Worm (Caenorhabditis elegans): ENCODE data around the gene F40F8.3.

Gene F40F8.3

ce11 chrII:11127364-11127763 lies 1.7 kb upstream of the F40F8.3 start, which contains the start of gene F40F8.1:
F40F8.1 (plus strand) TSS chrII:11127664.
- no peak for TF ChIP-seq ztf-4 (tag; optimal IDR thresholded peaks at IDR 0.05)
- no peak for TF ChIP-seq unc-62 (GFP tag; optimal IDR thresholded peaks at IDR 0.05)
- TF ChIP-seq elt-1 (tag; optimal IDR thresholded peaks at IDR 0.05): no peak
- no peak for TF ChIP-seq mab-5 (tag; optimal IDR thresholded peaks at IDR 0.05)
- TF ChIP-seq fos-1 (tag; optimal IDR thresholded peaks at IDR 0.05): no peak
- no peak for TF ChIP-seq ztf-1 (GFP tag; conservative IDR thresholded peaks at IDR 0.05)
- no peak for TF ChIP-seq ztf-11 (tag; optimal IDR thresholded peaks at IDR 0.05)
- no peak for TF ChIP-seq mbf-1 (tag; optimal IDR thresholded peaks at IDR 0.05)
- TF ChIP-seq lsy-2 (tag; optimal IDR thresholded peaks at IDR 0.05): no peak
- no peak for TF ChIP-seq sem-4 (tag; optimal IDR thresholded peaks at IDR 0.05)
- no peak for TF ChIP-seq unc-39 (tag; optimal IDR thresholded peaks at IDR 0.05)
- no peak for TF ChIP-seq nhr-25 (tag; optimal IDR thresholded peaks at IDR 0.05)
- TF ChIP-seq aly-2 (tag; optimal IDR thresholded peaks at IDR 0.05): no peak
- TF ChIP-seq alr-1 (tag; optimal IDR thresholded peaks at IDR 0.05): no peak
- no peak for TF ChIP-seq nhr-10 (tag; optimal IDR thresholded peaks at IDR 0.05)
- no peak for TF ChIP-seq nhr-12 (tag; optimal IDR thresholded peaks at IDR 0.05)
- TF ChIP-seq peb-1 (tag; optimal IDR thresholded peaks at IDR 0.05): no peak
- no peak for TF ChIP-seq sma-9 (GFP tag; optimal IDR thresholded peaks at IDR 0.05)
- TF ChIP-seq sma-9 (tag; optimal IDR thresholded peaks at IDR 0.05): no peak
- no peak for TF ChIP-seq sma-3 (GFP tag; optimal IDR thresholded peaks at IDR 0.05)
- no peak for TF ChIP-seq nhr-11 (tag; optimal IDR thresholded peaks at IDR 0.05)

- TF ChIP-seq sem-4 (tag; optimal IDR thresholded peaks at IDR 0.05) (no peak), unc-39 (tag; optimal IDR thresholded peaks at IDR 0.05) (no peak), nhr-237 (tag; optimal IDR thresholded peaks at IDR 0.05) (no peak), gmeb-1 (tag; optimal IDR thresholded peaks at IDR 0.05) (no peak), mdl-1 (tag; optimal IDR thresholded peaks at IDR 0.05) (no peak), Y55F3AM.14 (GFP tag; optimal IDR thresholded peaks at IDR 0.05) (no peak), unc-55 (GFP tag; optimal IDR thresholded peaks at IDR 0.05) (no peak), peb-1 (tag; optimal IDR thresholded peaks at IDR 0.05) (no peak), nhr-23 (tag; optimal IDR thresholded peaks at IDR 0.05) (no peak), ama-1 (optimal IDR thresholded peaks at IDR 0.05) (no peak), zag-1 (tag; optimal IDR thresholded peaks at IDR 0.05) (no peak), elt-1 (tag; optimal IDR thresholded peaks at IDR 0.05) (no peak), lin-13 (GFP tag; optimal IDR thresholded peaks at IDR 0.05) (no peak), nhr-21 (tag; optimal IDR thresholded peaks at IDR 0.05) (no peak), unc-62 (GFP tag; optimal IDR thresholded peaks at IDR 0.05) (no peak), elt-3 (tag; optimal IDR thresholded peaks at IDR 0.05) (no peak), lin-39 (tag; optimal IDR thresholded peaks at IDR 0.05) (no peak), nhr-12 (tag; optimal IDR thresholded peaks at IDR 0.05) (no peak), nhr-10 (tag; optimal IDR thresholded peaks at IDR 0.05) (no peak), fos-1 (tag; optimal IDR thresholded peaks at IDR 0.05) (no peak)
Observed at ce11 chrII:11129517-11129916, 428 bp downstream of the F40F8.3 start, which contains the start of gene F40F8.12. F40F8.12 (plus strand) TSS chrII:11129817.

- TF ChIP-seq nhr-237 (tag; optimal IDR thresholded peaks at IDR 0.05): no peak
- no peak for TF ChIP-seq aly-2 (tag; optimal IDR thresholded peaks at IDR 0.05)
- TF ChIP-seq ztf-1 (GFP tag; conservative IDR thresholded peaks at IDR 0.05): no peak
- no peak for TF ChIP-seq nhr-23 (tag; optimal IDR thresholded peaks at IDR 0.05)
- no peak for TF ChIP-seq alr-1 (tag; optimal IDR thresholded peaks at IDR 0.05)
- peak; percentile 15 for TF ChIP-seq F13H6.1 (tag; optimal IDR thresholded peaks at IDR 0.05)
- TF ChIP-seq nhr-129 (tag; optimal IDR thresholded peaks at IDR 0.05): peak; percentile 1
- no peak for TF ChIP-seq ZK546.5 (tag; optimal IDR thresholded peaks at IDR 0.05)
- TF ChIP-seq nhr-12 (tag; optimal IDR thresholded peaks at IDR 0.05): no peak
- TF ChIP-seq nhr-6 (tag; optimal IDR thresholded peaks at IDR 0.05): no peak
- TF ChIP-seq nhr-25 (tag; optimal IDR thresholded peaks at IDR 0.05): peak; percentile 38
- TF ChIP-seq unc-55 (GFP tag; optimal IDR thresholded peaks at IDR 0.05): peak; percentile 80
- no peak for TF ChIP-seq nhr-21 (tag; optimal IDR thresholded peaks at IDR 0.05)
- no peak for TF ChIP-seq sma-9 (GFP tag; optimal IDR thresholded peaks at IDR 0.05)
- TF ChIP-seq sma-9 (tag; optimal IDR thresholded peaks at IDR 0.05): no peak
- TF ChIP-seq snpc-4 (tag; optimal IDR thresholded peaks at IDR 0.05): no peak
- TF ChIP-seq gmeb-1 (tag; optimal IDR thresholded peaks at IDR 0.05): peak; percentile 94
- TF ChIP-seq nhr-77 (tag; optimal IDR thresholded peaks at IDR 0.05): no peak
- no peak for TF ChIP-seq ceh-82 (tag; optimal IDR thresholded peaks at IDR 0.05)
- TF ChIP-seq nhr-10 (tag; optimal IDR thresholded peaks at IDR 0.05): no peak
- no peak for TF ChIP-seq sem-4 (tag; optimal IDR thresholded peaks at IDR 0.05)
- TF ChIP-seq lin-11 (tag; optimal IDR thresholded peaks at IDR 0.05): no peak
- no peak for TF ChIP-seq mbf-1 (tag; optimal IDR thresholded peaks at IDR 0.05)
- no peak for TF ChIP-seq mdl-1 (tag; optimal IDR thresholded peaks at IDR 0.05)
- peak; percentile 44 for TF ChIP-seq mab-5 (tag; optimal IDR thresholded peaks at IDR 0.05)
- no peak for TF ChIP-seq ama-1 (optimal IDR thresholded peaks at IDR 0.05)
- TF ChIP-seq skn-1 (tag; optimal IDR thresholded peaks at IDR 0.05): no peak
- TF ChIP-seq elt-3 (tag; optimal IDR thresholded peaks at IDR 0.05): no peak
- peak; percentile 48 for TF ChIP-seq crh-2 (tag; optimal IDR thresholded peaks at IDR 0.05)
- TF ChIP-seq fos-1 (tag; optimal IDR thresholded peaks at IDR 0.05): no peak
- TF ChIP-seq elt-1 (tag; optimal IDR thresholded peaks at IDR 0.05): no peak
- peak; percentile 22 for TF ChIP-seq ztf-4 (tag; optimal IDR thresholded peaks at IDR 0.05)
- TF ChIP-seq nhr-11 (tag; optimal IDR thresholded peaks at IDR 0.05): no peak
- no peak for TF ChIP-seq Y55F3AM.14 (GFP tag; optimal IDR thresholded peaks at IDR 0.05)
- TF ChIP-seq dmd-4 (tag; optimal IDR thresholded peaks at IDR 0.05): no peak
- no peak for TF ChIP-seq peb-1 (tag; optimal IDR thresholded peaks at IDR 0.05)
- no peak for TF ChIP-seq unc-62 (GFP tag; optimal IDR thresholded peaks at IDR 0.05)
- no peak for TF ChIP-seq unc-39 (tag; optimal IDR thresholded peaks at IDR 0.05)
- peak; percentile 60 for TF ChIP-seq C34F6.9 (tag; optimal IDR thresholded peaks at IDR 0.05)
- TF ChIP-seq blmp-1 (tag; optimal IDR thresholded peaks at IDR 0.05; ENCODE audit: insufficient read depth): no peak
- no peak for TF ChIP-seq ztf-11 (tag; optimal IDR thresholded peaks at IDR 0.05)
- TF ChIP-seq lsy-2 (tag; optimal IDR thresholded peaks at IDR 0.05): peak; percentile 18 to 77
Observed at ce11 chrII:11132542-11132941, 3.5 kb downstream of the F40F8.3 start, which contains the start of gene F40F8.11. F40F8.11 (minus strand) TSS chrII:11132590.
